Worm (Caenorhabditis elegans) whole organism, young adult: Measurements from ENCODE around the gene mdt-8.

ENCODE experiments used
- D2030.7 ChIP-seq: fragments of 200-800 bp; sonication (Bioruptor generic); IDR thresholded peaks from 2 replicates; pipeline ENCODE4 v1.3.6; 2022; ENCODE audit warnings: missing genetic modification reagents, missing genetic modification characterization, missing compliant biosample characterization
- F23B12.7 ChIP-seq: sonication (generic microtip); optimal IDR thresholded peaks from 2 replicates; lab custom pipeline; 2017; ENCODE audit warnings: missing genetic modification characterization, mild to moderate bottlenecking, missing compliant biosample characterization, antibody characterized with exemption, moderate library complexity; ENCODE audit not compliant: insufficient read depth
- F37B4.10 ChIP-seq: fragments of 200-800 bp; sonication (Bioruptor generic); IDR thresholded peaks from 2 replicates; pipeline ENCODE4 v1.3.6; 2022; ENCODE audit warnings: missing genetic modification characterization, missing compliant biosample characterization
- F39B2.1 ChIP-seq: fragments of 200-800 bp; sonication (Bioruptor generic); IDR thresholded peaks from 2 replicates; pipeline ENCODE4 v1.3.6; 2022; ENCODE audit warnings: missing genetic modification reagents, missing genetic modification characterization, missing compliant biosample characterization
- F49E8.2 ChIP-seq: sonication (generic microtip); optimal IDR thresholded peaks from 3 replicates; lab custom pipeline; 2017; ENCODE audit warnings: missing genetic modification characterization, mild to moderate bottlenecking, missing compliant biosample characterization, antibody characterized with exemption, moderate library complexity; ENCODE audit not compliant: insufficient read depth
- F55B11.4 ChIP-seq: sonication (generic microtip); optimal IDR thresholded peaks from 2 replicates; lab custom pipeline; 2016; ENCODE audit warnings: missing compliant biosample characterization, missing genetic modification characterization, borderline replicate concordance; ENCODE audit not compliant: insufficient read depth
- K12H6.12 ChIP-seq: fragments of 200-800 bp; sonication (Bioruptor generic); optimal IDR thresholded peaks from 2 replicates; lab custom pipeline; 2018; ENCODE audit warnings: mild to moderate bottlenecking, missing genetic modification characterization, missing compliant biosample characterization
- T26A5.8 ChIP-seq: sonication (generic microtip); optimal IDR thresholded peaks from 2 replicates; lab custom pipeline; 2016; ENCODE audit warnings: missing genetic modification characterization, missing compliant biosample characterization
- Y56A3A.18 ChIP-seq: fragments of 200-800 bp; sonication (Bioruptor generic); IDR thresholded peaks from 2 replicates; pipeline ENCODE4 v1.3.6; 2022; ENCODE audit warnings: missing genetic modification reagents, missing genetic modification characterization, missing compliant biosample characterization
- atf-7 ChIP-seq: sonication (generic microtip); optimal IDR thresholded peaks from 2 replicates; lab custom pipeline; 2017; ENCODE audit warnings: mild to moderate bottlenecking, missing genetic modification characterization, missing compliant biosample characterization
- attf-3 ChIP-seq: fragments of 200-800 bp; sonication (Bioruptor generic); conservative IDR thresholded peaks from 2 replicates; pipeline ENCODE4 v1.3.6; 2022; ENCODE audit warnings: missing genetic modification reagents, missing genetic modification characterization, missing compliant biosample characterization
- bed-1 ChIP-seq: fragments of 200-800 bp; sonication (Bioruptor generic); IDR thresholded peaks from 2 replicates; pipeline ENCODE4 v1.3.6; 2022; ENCODE audit warnings: missing genetic modification reagents, missing genetic modification characterization, missing compliant biosample characterization
- cebp-1 ChIP-seq, 2 experiments: fragments of 200-800 bp in 1 of 2; sonication (Bioruptor generic) in 1 of 2; sonication (generic microtip) in 1 of 2; IDR thresholded peaks in 1 of 2; optimal IDR thresholded peaks in 1 of 2; 2 replicates each; pipeline versions ENCODE4 v1.3.6 to Lab custom; 2017 to 2022; ENCODE audit warnings: missing compliant biosample characterization in 2 of 2, missing genetic modification characterization in 2 of 2, mild to moderate bottlenecking in 1 of 2, missing genetic modification reagents in 1 of 2, moderate library complexity in 1 of 2
- ceh-91 ChIP-seq: fragments of 200-800 bp; sonication (Bioruptor generic); IDR thresholded peaks from 2 replicates; pipeline ENCODE4 v1.3.6; 2022; ENCODE audit warnings: missing genetic modification reagents, missing genetic modification characterization, missing compliant biosample characterization
- dpff-1 ChIP-seq: sonication (generic microtip); optimal IDR thresholded peaks from 2 replicates; lab custom pipeline; 2017; ENCODE audit warnings: mild to moderate bottlenecking, missing genetic modification characterization, missing compliant biosample characterization
- egrh-3 ChIP-seq: fragments of 200-800 bp; sonication (Bioruptor generic); IDR thresholded peaks from 2 replicates; pipeline ENCODE4 v1.3.6; 2022; ENCODE audit warnings: missing genetic modification reagents, missing genetic modification characterization, missing compliant biosample characterization
- ekl-4 ChIP-seq: fragments of 200-800 bp; sonication (Bioruptor generic); IDR thresholded peaks from 2 replicates; pipeline ENCODE4 v1.3.6; 2022; ENCODE audit warnings: missing genetic modification reagents, missing genetic modification characterization, missing compliant biosample characterization
- fkh-3 ChIP-seq: sonication (generic microtip); optimal IDR thresholded peaks from 2 replicates; lab custom pipeline; 2016; ENCODE audit warnings: mild to moderate bottlenecking, missing genetic modification characterization, missing compliant biosample characterization
- him-1 ChIP-seq: sonication (generic microtip); optimal IDR thresholded peaks from 2 replicates; lab custom pipeline; 2016; ENCODE audit warnings: missing genotype, missing genetic modification reagents, missing genetic modification characterization, missing compliant biosample characterization
- let-607 ChIP-seq, 2 experiments: fragments of 200-800 bp in 1 of 2; sonication (Bioruptor generic) in 1 of 2; sonication (generic microtip) in 1 of 2; optimal IDR thresholded peaks; 2 replicates each; lab custom pipeline; 2016 to 2018; ENCODE audit warnings: mild to moderate bottlenecking in 2 of 2, missing compliant biosample characterization in 2 of 2, missing genetic modification characterization in 2 of 2, moderate library complexity in 2 of 2, missing genotype in 1 of 2
- lin-26 ChIP-seq: fragments of 200-800 bp; sonication (Bioruptor generic); IDR thresholded peaks from 2 replicates; pipeline ENCODE4 v1.3.6; 2022; ENCODE audit warnings: missing genetic modification reagents, missing genetic modification characterization, missing compliant biosample characterization
- lin-54 ChIP-seq: fragments of 200-800 bp; sonication (Bioruptor generic); optimal IDR thresholded peaks from 2 replicates; lab custom pipeline; 2018; ENCODE audit warnings: mild to moderate bottlenecking, missing genetic modification characterization, missing compliant biosample characterization
- lir-1 ChIP-seq: fragments of 200-800 bp; sonication (Bioruptor generic); conservative IDR thresholded peaks from 2 replicates; pipeline ENCODE4 v1.3.6; 2022; ENCODE audit warnings: missing genetic modification reagents, missing genetic modification characterization, missing compliant biosample characterization
- lsl-1 ChIP-seq: fragments of 200-800 bp; sonication (Bioruptor generic); optimal IDR thresholded peaks from 2 replicates; lab custom pipeline; 2018; ENCODE audit warnings: mild to moderate bottlenecking, missing genetic modification characterization, moderate library complexity, missing compliant biosample characterization
- madf-10 ChIP-seq: sonication (generic microtip); optimal IDR thresholded peaks from 2 replicates; lab custom pipeline; 2016; ENCODE audit warnings: mild to moderate bottlenecking, missing genetic modification characterization, missing compliant biosample characterization
- madf-6 ChIP-seq: fragments of 200-800 bp; sonication (Bioruptor generic); IDR thresholded peaks from 2 replicates; pipeline ENCODE4 v1.3.6; 2022; ENCODE audit warnings: missing genetic modification reagents, missing genetic modification characterization, missing compliant biosample characterization
- mcd-1 ChIP-seq: fragments of 200-800 bp; sonication (Bioruptor generic); IDR thresholded peaks from 2 replicates; pipeline ENCODE4 v1.3.6; 2022; ENCODE audit warnings: missing genetic modification reagents, missing genetic modification characterization, missing compliant biosample characterization
- mes-4 ChIP-seq: sonication (generic microtip); optimal IDR thresholded peaks from 2 replicates; lab custom pipeline; 2016; ENCODE audit warnings: missing genotype, missing genetic modification characterization, missing compliant biosample characterization
- mxl-1 ChIP-seq: sonication (generic microtip); optimal IDR thresholded peaks from 2 replicates; lab custom pipeline; 2016; ENCODE audit warnings: missing genetic modification characterization, missing compliant biosample characterization
- nfya-2 ChIP-seq: fragments of 200-800 bp; sonication (Bioruptor generic); IDR thresholded peaks from 2 replicates; pipeline ENCODE4 v1.3.6; 2022; ENCODE audit warnings: missing genetic modification reagents, missing genetic modification characterization, missing compliant biosample characterization
- nhr-120 ChIP-seq: fragments of 200-800 bp; sonication (Bioruptor generic); IDR thresholded peaks from 2 replicates; pipeline ENCODE4 v1.3.6; 2022; ENCODE audit warnings: missing genetic modification characterization, missing compliant biosample characterization
- nhr-179 ChIP-seq: sonication (generic microtip); optimal IDR thresholded peaks from 2 replicates; lab custom pipeline; 2016; ENCODE audit warnings: mild to moderate bottlenecking, missing genetic modification characterization, missing compliant biosample characterization
- nhr-80 ChIP-seq: sonication (generic microtip); optimal IDR thresholded peaks from 2 replicates; lab custom pipeline; 2016; ENCODE audit warnings: missing genetic modification characterization, missing compliant biosample characterization
- nhr-90 ChIP-seq: sonication (generic microtip); optimal IDR thresholded peaks from 2 replicates; lab custom pipeline; 2016; ENCODE audit warnings: missing genotype, mild to moderate bottlenecking, missing genetic modification characterization, missing compliant biosample characterization
- rec-8 ChIP-seq, 2 experiments: sonication (generic microtip); optimal IDR thresholded peaks; 2 replicates each; lab custom pipeline; 2016; ENCODE audit warnings: mild to moderate bottlenecking in 2 of 2, missing genetic modification characterization in 2 of 2, missing genetic modification reagents in 2 of 2, missing genotype in 2 of 2, missing biosample characterization in 1 of 2, missing compliant biosample characterization in 1 of 2, moderate library complexity in 1 of 2
- sdz-38 ChIP-seq: sonication (generic microtip); optimal IDR thresholded peaks from 2 replicates; lab custom pipeline; 2016; ENCODE audit warnings: missing genotype, missing genetic modification characterization, missing compliant biosample characterization
- snpc-1.1 ChIP-seq: sonication (generic microtip); optimal IDR thresholded peaks from 2 replicates; lab custom pipeline; 2017; ENCODE audit warnings: missing genetic modification characterization, mild to moderate bottlenecking, missing compliant biosample characterization, antibody characterized with exemption, moderate library complexity, missing genotype, missing genetic modification reagents; ENCODE audit not compliant: insufficient read depth
- snpc-1.3 ChIP-seq: sonication (generic microtip); optimal IDR thresholded peaks from 2 replicates; lab custom pipeline; 2017; ENCODE audit warnings: missing genetic modification characterization, mild to moderate bottlenecking, missing compliant biosample characterization, antibody characterized with exemption, moderate library complexity, missing genotype, missing genetic modification reagents; ENCODE audit not compliant: insufficient read depth
- snpc-4 ChIP-seq, 5 experiments: fragments of 150-350 bp in 1 of 5; sonication (generic microtip) in 4 of 5; optimal IDR thresholded peaks; 2 replicates each; lab custom pipeline; 2014 to 2018; ENCODE audit warnings: missing genetic modification characterization in 5 of 5, missing biosample characterization in 3 of 5, antibody characterized with exemption in 2 of 5, mild to moderate bottlenecking in 2 of 5, missing compliant biosample characterization in 2 of 5, missing genotype in 2 of 5, moderate library complexity in 2 of 5, missing genetic modification reagents in 1 of 5
- sptf-2 ChIP-seq: fragments of 200-800 bp; sonication (Bioruptor generic); optimal IDR thresholded peaks from 2 replicates; lab custom pipeline; 2018; ENCODE audit warnings: mild to moderate bottlenecking, missing genetic modification characterization, missing compliant biosample characterization
- zim-3 ChIP-seq: sonication (generic microtip); optimal IDR thresholded peaks from 2 replicates; lab custom pipeline; 2017; ENCODE audit warnings: mild to moderate bottlenecking, missing genetic modification characterization, moderate library complexity, missing compliant biosample characterization
- ztf-25 ChIP-seq: fragments of 200-800 bp; sonication (Bioruptor generic); IDR thresholded peaks from 2 replicates; pipeline ENCODE4 v1.3.6; 2022; ENCODE audit warnings: missing genetic modification reagents, missing genetic modification characterization, missing compliant biosample characterization
- ztf-6 ChIP-seq: fragments of 200-800 bp; sonication (Bioruptor generic); IDR thresholded peaks from 2 replicates; pipeline ENCODE4 v1.3.6; 2022; ENCODE audit warnings: missing genetic modification reagents, missing genetic modification characterization, missing compliant biosample characterization

mdt-8 gene

DNA sequence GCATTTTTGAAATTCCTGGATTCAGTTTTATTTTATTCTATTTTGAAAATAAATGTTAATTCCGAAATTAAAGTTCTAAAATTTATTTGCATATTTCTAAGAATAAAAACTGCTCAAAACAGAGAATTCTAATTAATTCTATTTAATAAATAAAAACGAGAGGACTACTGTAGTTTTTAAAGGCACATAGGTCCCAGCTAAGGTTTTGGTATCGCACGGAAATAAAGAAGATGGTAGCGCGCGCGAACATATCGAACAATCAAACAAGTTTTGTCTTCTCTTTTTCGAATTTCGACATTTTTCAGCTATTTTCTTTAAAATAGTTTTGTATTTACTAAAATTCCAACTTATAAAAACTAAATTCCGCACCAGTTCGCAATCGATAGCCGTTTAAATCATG, 44.2 kb upstream of the mdt-8 start (continued):
- TF ChIP-seq F23B12.7 (tag; lab: Kevin White, UChicago) = no peak
- peak; percentile 75 for TF ChIP-seq ekl-4

ce11 chrII:11577397-11577796, 43.8 kb upstream of the mdt-8 start, which contains the start of gene pcs-1:
Gene pcs-1 (minus strand): TSS chrII:11577740.
- TF ChIP-seq nhr-80 (tag; lab: Kevin White, UChicago) (peak; percentile 7), cebp-1 (GFP tag; IDR thresholded peaks at IDR 0.05; lab: Robert Waterston, UW) (no peak), cebp-1 (tag; optimal IDR thresholded peaks at IDR 0.05; lab: Kevin White, UChicago) (no peak)

ce11 chrII:11572944-11573343, 39.3 kb upstream of the mdt-8 start, which contains the start of gene F54D5.2:
Gene F54D5.2 (plus strand): TSS chrII:11573180.
- no peak for TF ChIP-seq madf-10
- no peak for TF ChIP-seq cebp-1 (GFP tag; IDR thresholded peaks at IDR 0.05; lab: Robert Waterston, UW)
- no peak for TF ChIP-seq cebp-1 (tag; optimal IDR thresholded peaks at IDR 0.05; lab: Kevin White, UChicago)
- TF ChIP-seq fkh-3 (tag; lab: Kevin White, UChicago) = no peak
- no peak for TF ChIP-seq lir-1 (GFP tag; lab: Robert Waterston, UW)
- TF ChIP-seq ztf-6 (GFP tag; lab: Robert Waterston, UW) = no peak
- no peak for TF ChIP-seq lin-26 (GFP tag; lab: Robert Waterston, UW)
- TF ChIP-seq atf-7 (tag; lab: Kevin White, UChicago) = no peak
- no peak for TF ChIP-seq T26A5.8 (tag; lab: Kevin White, UChicago)
- no peak for TF ChIP-seq bed-1 (GFP tag; lab: Robert Waterston, UW)
- TF ChIP-seq F37B4.10 (GFP tag; lab: Robert Waterston, UW) = no peak
- no peak for TF ChIP-seq dpff-1
- TF ChIP-seq lsl-1 (GFP tag; lab: Kevin White, UChicago) = peak; percentile 89
- no peak for TF ChIP-seq zim-3 (tag; lab: Kevin White, UChicago)
- no peak for TF ChIP-seq nhr-120 (GFP tag; lab: Robert Waterston, UW)
- TF ChIP-seq mes-4 (tag; lab: Kevin White, UChicago) = no peak
- TF ChIP-seq F39B2.1 (GFP tag; lab: Robert Waterston, UW) = no peak
- TF ChIP-seq sdz-38 = no peak
- TF ChIP-seq nhr-179 (tag; lab: Kevin White, UChicago) = no peak
- TF ChIP-seq snpc-1.3 (tag; lab: Kevin White, UChicago) = no peak
- no peak for TF ChIP-seq snpc-4 (GFP tag; optimal IDR thresholded peaks at IDR 0.05; lab: Kevin White, UChicago)
- no peak for TF ChIP-seq snpc-4 (tag; optimal IDR thresholded peaks at IDR 0.05; lab: Kevin White, UChicago)
- TF ChIP-seq attf-3 (GFP tag; lab: Robert Waterston, UW) = no peak
- TF ChIP-seq sptf-2 (GFP tag; lab: Kevin White, UChicago) = no peak
- no peak for TF ChIP-seq let-607 (tag; optimal IDR thresholded peaks at IDR 0.05; lab: Kevin White, UChicago)
- no peak for TF ChIP-seq F55B11.4
- 0 out of 2 replicates have a peak, but pooled peaks have one; percentile 12 for TF ChIP-seq D2030.7 (GFP tag; lab: Robert Waterston, UW)
- TF ChIP-seq mxl-1 (tag; lab: Kevin White, UChicago) = no peak
- 0 out of 2 replicates have a peak, but pooled peaks have one; percentile 31 for TF ChIP-seq ceh-91 (GFP tag; lab: Robert Waterston, UW)
- no peak for TF ChIP-seq snpc-1.1
- TF ChIP-seq K12H6.12 (tag; lab: Kevin White, UChicago) = no peak
- TF ChIP-seq nfya-2 = no peak
- no peak for TF ChIP-seq Y56A3A.18 (GFP tag; lab: Robert Waterston, UW)
- no peak for TF ChIP-seq him-1 (tag; lab: Kevin White, UChicago)
- TF ChIP-seq rec-8 (tag; optimal IDR thresholded peaks at IDR 0.05; lab: Kevin White, UChicago) = no peak
- no peak for TF ChIP-seq nhr-90 (tag; lab: Kevin White, UChicago)
- TF ChIP-seq F49E8.2 (tag; lab: Kevin White, UChicago) = peak; percentile 32
- TF ChIP-seq lin-54 (GFP tag; lab: Kevin White, UChicago) = peak; percentile 74
- no peak for TF ChIP-seq egrh-3 (GFP tag; lab: Robert Waterston, UW)
- TF ChIP-seq madf-6 (GFP tag; lab: Robert Waterston, UW) = peak; percentile 79
- no peak for TF ChIP-seq mcd-1 (GFP tag; lab: Robert Waterston, UW)
- no peak for TF ChIP-seq ztf-25 (GFP tag; lab: Robert Waterston, UW)
